Fruit fly (Drosophila melanogaster) whole organism, adult: ENCODE measurements around the gene Sws1.
A peak's percentile ranks its signal among the peaks of the same experiment; 100 is the strongest.

Experiments
- CG14711 ChIP-seq: fragments of 200-800 bp; sonication (Bioruptor generic); optimal IDR thresholded peaks from 2 replicates; lab custom pipeline; 2018; ENCODE audit warnings: missing biosample characterization, mild to moderate bottlenecking, missing genetic modification characterization, moderate library complexity
- CG33017 ChIP-seq: fragments of 200-800 bp; sonication (Bioruptor generic); optimal IDR thresholded peaks from 2 replicates; lab custom pipeline; 2018; ENCODE audit warnings: missing biosample characterization, mild to moderate bottlenecking, missing genetic modification characterization, moderate library complexity
- kay ChIP-seq: fragments of 200-800 bp; sonication (Bioruptor generic); peaks from one replicate; lab custom pipeline; 2016; ENCODE audit warnings: missing biosample characterization, missing genetic modification characterization, borderline replicate concordance
- ovo ChIP-seq: fragments of 200-800 bp; sonication (Bioruptor generic); optimal IDR thresholded peaks from 2 replicates; lab custom pipeline; 2016; ENCODE audit warnings: missing biosample characterization, missing genetic modification characterization
- toe ChIP-seq: fragments of 200-800 bp; sonication (Bioruptor generic); optimal IDR thresholded peaks from 2 replicates; lab custom pipeline; 2016; ENCODE audit warnings: missing biosample characterization, missing genetic modification characterization

- TF ChIP-seq kay (GFP tag; lab: Kevin White, UChicago) (no peak), ovo (no peak), CG33017 (tag; lab: Kevin White, UChicago) (no peak), toe (GFP tag; lab: Kevin White, UChicago) (no peak), CG14711 (tag; lab: Kevin White, UChicago) (peak; percentile 36)
Measured at dm6 chr2L:2577361-2577737, 2.5 kb upstream of the Sws1 start, which contains the start of gene Elba2.
